Worm (Caenorhabditis elegans): Measurements from ENCODE around the gene gap-2.

ce11 chrX:9550519-9550918, 78.2 kb downstream of the gap-2 start:
- TF ChIP-seq nhr-77 (tag; optimal IDR thresholded peaks at IDR 0.05) = no peak
- no peak for TF ChIP-seq nhr-11 (tag; optimal IDR thresholded peaks at IDR 0.05)
- no peak for TF ChIP-seq nfya-1 (tag; optimal IDR thresholded peaks at IDR 0.05; ENCODE audit: insufficient read depth)
- TF ChIP-seq nhr-28 (tag; optimal IDR thresholded peaks at IDR 0.05) = no peak
- TF ChIP-seq sea-2 (GFP tag; optimal IDR thresholded peaks at IDR 0.05) = no peak
- TF ChIP-seq snpc-4 (tag; optimal IDR thresholded peaks at IDR 0.05) = no peak
- no peak for TF ChIP-seq egl-27 (tag; optimal IDR thresholded peaks at IDR 0.05)
- no peak for TF ChIP-seq ceh-9 (tag; optimal IDR thresholded peaks at IDR 0.05)
- no peak for TF ChIP-seq unc-39 (tag; optimal IDR thresholded peaks at IDR 0.05)
- no peak for TF ChIP-seq lsy-12 (tag; optimal IDR thresholded peaks at IDR 0.05)
- no peak for TF ChIP-seq ama-1 (optimal IDR thresholded peaks at IDR 0.05)
